Fruit fly (Drosophila melanogaster) whole organism, embryonic: ENCODE data around the gene ftz-f1.

Experiments
- Ada2b ChIP-seq: fragments of 200-800 bp; sonication (Bioruptor generic); IDR thresholded peaks from 2 replicates; pipeline ENCODE4 v1.3.6; 2022; ENCODE audit warnings: missing biosample characterization, missing genetic modification characterization
- Atf6 ChIP-seq: fragments of 200-800 bp; sonication (Bioruptor generic); IDR thresholded peaks from 2 replicates; pipeline ENCODE4 v1.3.6; 2022; ENCODE audit warnings: missing biosample characterization, missing genetic modification characterization
- Bdp1 ChIP-seq: fragments of 200-800 bp; sonication (Bioruptor generic); optimal IDR thresholded peaks from 3 replicates; lab custom pipeline; 2016; ENCODE audit warnings: missing biosample characterization, missing genetic modification characterization
- CG11085 ChIP-seq: fragments of 200-800 bp; sonication (Bioruptor generic); IDR thresholded peaks from 2 replicates; pipeline ENCODE4 v1.3.6; 2022; ENCODE audit warnings: missing biosample characterization, missing genetic modification characterization
- CG12659 ChIP-seq: fragments of 200-800 bp; sonication (Bioruptor generic); optimal IDR thresholded peaks from 3 replicates; lab custom pipeline; 2017; ENCODE audit warnings: mild to moderate bottlenecking, missing biosample characterization, missing genetic modification reagents, missing genetic modification characterization
- CG13424 ChIP-seq: fragments of 200-800 bp; sonication (Bioruptor generic); optimal IDR thresholded peaks from 2 replicates; lab custom pipeline; 2019; ENCODE audit warnings: missing biosample characterization, mild to moderate bottlenecking, missing genetic modification characterization, moderate library complexity
- CG15514 ChIP-seq: fragments of 200-800 bp; sonication (Bioruptor generic); optimal IDR thresholded peaks from 3 replicates; lab custom pipeline; 2017; ENCODE audit warnings: missing biosample characterization, missing genetic modification characterization, mild to moderate bottlenecking, moderate library complexity, missing genetic modification reagents
- CG17385 ChIP-seq: fragments of 200-800 bp; sonication (Bioruptor generic); optimal IDR thresholded peaks from 3 replicates; lab custom pipeline; 2018; ENCODE audit warnings: missing biosample characterization, mild to moderate bottlenecking, missing genetic modification characterization
- CG17829 ChIP-seq: fragments of 200-800 bp; optimal IDR thresholded peaks from 2 replicates; lab custom pipeline; 2019; ENCODE audit warnings: missing biosample characterization, mild to moderate bottlenecking, missing genetic modification characterization, moderate library complexity
- CG18764 ChIP-seq: fragments of 200-800 bp; sonication (Bioruptor generic); optimal IDR thresholded peaks from 3 replicates; lab custom pipeline; 2016; ENCODE audit warnings: missing biosample characterization, missing genetic modification characterization
- CG2199 ChIP-seq: fragments of 200-800 bp; sonication (Bioruptor generic); IDR thresholded peaks from 3 replicates; pipeline ENCODE4 v1.3.6; 2022; ENCODE audit warnings: missing biosample characterization, missing genetic modification characterization
- CG33557 ChIP-seq: fragments of 200-800 bp; sonication (Bioruptor generic); optimal IDR thresholded peaks from 2 replicates; lab custom pipeline; 2019; ENCODE audit warnings: missing biosample characterization, mild to moderate bottlenecking, missing genetic modification characterization, moderate library complexity
- CG4282 ChIP-seq: fragments of 200-800 bp; sonication (Bioruptor generic); optimal IDR thresholded peaks from 2 replicates; lab custom pipeline; 2016; ENCODE audit warnings: missing biosample characterization, missing genetic modification characterization
- CG4360 ChIP-seq: fragments of 200-800 bp; sonication (Bioruptor generic); IDR thresholded peaks from 2 replicates; pipeline ENCODE4 v1.3.6; 2022; ENCODE audit warnings: missing biosample characterization, missing genetic modification characterization
- CG8388 ChIP-seq: fragments of 200-800 bp; sonication (Bioruptor generic); optimal IDR thresholded peaks from 2 replicates; lab custom pipeline; 2019; ENCODE audit warnings: missing biosample characterization, mild to moderate bottlenecking, missing genetic modification characterization, moderate library complexity
- CG8944 ChIP-seq: fragments of 200-800 bp; sonication (Bioruptor generic); optimal IDR thresholded peaks from 3 replicates; lab custom pipeline; 2016; ENCODE audit warnings: missing biosample characterization, missing genetic modification characterization
- CG9437 ChIP-seq: fragments of 200-800 bp; sonication (Bioruptor generic); optimal IDR thresholded peaks from 2 replicates; lab custom pipeline; 2018; ENCODE audit warnings: missing biosample characterization, mild to moderate bottlenecking, missing genetic modification characterization
- D19A ChIP-seq: fragments of 200-800 bp; optimal IDR thresholded peaks from 3 replicates; lab custom pipeline; 2019; ENCODE audit warnings: missing biosample characterization, mild to moderate bottlenecking, missing genetic modification characterization, moderate library complexity
- Deaf1 ChIP-seq: fragments of 200-800 bp; optimal IDR thresholded peaks from 3 replicates; lab custom pipeline; 2019; ENCODE audit warnings: missing biosample characterization, mild to moderate bottlenecking, missing genetic modification characterization, moderate library complexity
- Drgx ChIP-seq: fragments of 200-800 bp; sonication (Bioruptor generic); IDR thresholded peaks from 2 replicates; pipeline ENCODE4 v1.3.6; 2022; ENCODE audit warnings: missing biosample characterization, missing genetic modification characterization
- Fer1 ChIP-seq: fragments of 200-800 bp; sonication (Bioruptor generic); optimal IDR thresholded peaks from 2 replicates; lab custom pipeline; 2017; ENCODE audit warnings: missing biosample characterization, mild to moderate bottlenecking, missing genetic modification characterization
- HHEX ChIP-seq: fragments of 200-800 bp; sonication (Bioruptor generic); optimal IDR thresholded peaks from 3 replicates; lab custom pipeline; 2017; ENCODE audit warnings: missing biosample characterization, mild to moderate bottlenecking, missing genetic modification characterization, missing genetic modification reagents
- Jarid2 ChIP-seq: fragments of 200-800 bp; sonication (Bioruptor generic); optimal IDR thresholded peaks from 3 replicates; lab custom pipeline; 2017; ENCODE audit warnings: mild to moderate bottlenecking, missing biosample characterization, missing genetic modification reagents, missing genetic modification characterization
- Med ChIP-seq: fragments of 200-800 bp; sonication (Bioruptor generic); peaks from one replicate; lab custom pipeline; 2016; ENCODE audit warnings: missing biosample characterization, missing genetic modification characterization, mild to moderate bottlenecking, inconsistent platforms, moderate library complexity
- Nf-YA ChIP-seq: fragments of 200-800 bp; sonication (Bioruptor generic); IDR thresholded peaks from 2 replicates; pipeline ENCODE4 v1.3.6; 2022; ENCODE audit warnings: missing biosample characterization, missing genetic modification characterization
- Nf-YC ChIP-seq: fragments of 200-800 bp; optimal IDR thresholded peaks from 3 replicates; lab custom pipeline; 2019; ENCODE audit warnings: missing biosample characterization, mild to moderate bottlenecking, missing genetic modification characterization, moderate library complexity
- Pdp1 ChIP-seq, 2 experiments: fragments of 200-800 bp; sonication (Bioruptor generic); optimal IDR thresholded peaks; 3 replicates each; lab custom pipeline; 2016; ENCODE audit warnings: missing biosample characterization in 2 of 2, missing genetic modification characterization in 2 of 2, mild to moderate bottlenecking in 1 of 2, moderate library complexity in 1 of 2
- fd64A ChIP-seq: fragments of 200-800 bp; sonication (Bioruptor generic); optimal IDR thresholded peaks from 3 replicates; lab custom pipeline; 2018; ENCODE audit warnings: missing biosample characterization, mild to moderate bottlenecking, missing genetic modification characterization
- kni ChIP-seq: fragments of 200-800 bp; sonication (Bioruptor generic); optimal IDR thresholded peaks from 3 replicates; lab custom pipeline; 2017; ENCODE audit warnings: mild to moderate bottlenecking, missing biosample characterization, missing genetic modification reagents, missing genetic modification characterization
- lmd ChIP-seq: fragments of 200-800 bp; sonication (Bioruptor generic); IDR thresholded peaks from 2 replicates; pipeline ENCODE4 v1.3.6; 2022; ENCODE audit warnings: missing biosample characterization, missing genetic modification characterization
- nom ChIP-seq: fragments of 200-800 bp; sonication (Bioruptor generic); optimal IDR thresholded peaks from 2 replicates; lab custom pipeline; 2017; ENCODE audit warnings: missing biosample characterization, missing genetic modification characterization, mild to moderate bottlenecking, moderate library complexity, missing genetic modification reagents
- psq ChIP-seq: fragments of 200-800 bp; sonication (Bioruptor generic); optimal IDR thresholded peaks from 2 replicates; lab custom pipeline; 2017; ENCODE audit warnings: missing biosample characterization, missing genetic modification characterization
- sd ChIP-seq: fragments of 200-800 bp; sonication (Bioruptor generic); optimal IDR thresholded peaks from 3 replicates; lab custom pipeline; 2018; ENCODE audit warnings: missing biosample characterization, mild to moderate bottlenecking, missing genetic modification characterization, moderate library complexity
- sens ChIP-seq: fragments of 200-800 bp; sonication (Bioruptor generic); peaks from one replicate; lab custom pipeline; 2016; ENCODE audit warnings: missing biosample characterization, missing genetic modification characterization
- slou ChIP-seq: fragments of 200-800 bp; sonication (Bioruptor generic); optimal IDR thresholded peaks from 3 replicates; lab custom pipeline; 2016; ENCODE audit warnings: missing biosample characterization, missing genetic modification characterization

Gene ftz-f1

dm6 chr3L:18819887-18820637 lies 19.0 kb upstream of the ftz-f1 start (continued):
- peak; percentile 19 for TF ChIP-seq D19A (tag; lab: Kevin White, UChicago)
- no peak for TF ChIP-seq Nf-YC (tag; lab: Kevin White, UChicago)
- peak; percentile 64 for TF ChIP-seq sd (tag; lab: Kevin White, UChicago)
- TF ChIP-seq Jarid2 = peak; percentile 57
- no peak for TF ChIP-seq fd64A (GFP tag; lab: Kevin White, UChicago)
- TF ChIP-seq, all 482 proteins: peak for 49

dm6 chr3L:18819262-18819886 lies 18.3 kb upstream of the ftz-f1 start:
- TF ChIP-seq Fer1 = no peak
- no peak for TF ChIP-seq Nf-YA (GFP tag; lab: Robert Waterston, UW)
- no peak for TF ChIP-seq CG8944 (GFP tag; lab: Kevin White, UChicago)
- TF ChIP-seq Drgx (GFP tag; lab: Robert Waterston, UW) = peak; percentile 51; the same call in 1 of the 2 replicates
- peak; percentile 41 for TF ChIP-seq kni (GFP tag; lab: Kevin White, UChicago)
- peak; percentile 25 for TF ChIP-seq Deaf1 (tag; lab: Kevin White, UChicago)
- peak; percentile 42 for TF ChIP-seq Med (GFP tag; lab: Kevin White, UChicago)
- no peak for TF ChIP-seq CG9437 (GFP tag; lab: Kevin White, UChicago)
- peak; percentile 2 for TF ChIP-seq CG17829 (tag; lab: Kevin White, UChicago)
- no peak for TF ChIP-seq HHEX (GFP tag; lab: Kevin White, UChicago)
- peak; percentile 67 for TF ChIP-seq CG18764
- no peak for TF ChIP-seq CG2199
- TF ChIP-seq CG15514 (GFP tag; lab: Kevin White, UChicago) = peak; percentile 3
- no peak for TF ChIP-seq Bdp1 (GFP tag; lab: Kevin White, UChicago)
- TF ChIP-seq psq (GFP tag; lab: Kevin White, UChicago) = peak; percentile 47
- 0 out of 2 replicates have a peak, but pooled peaks have one; percentile 10 for TF ChIP-seq Atf6 (GFP tag; lab: Robert Waterston, UW)
- TF ChIP-seq CG12659 = no peak
- TF ChIP-seq nom (GFP tag; lab: Kevin White, UChicago) = peak; percentile 71
- no peak for TF ChIP-seq CG13424 (tag; lab: Kevin White, UChicago)
- peak; percentile 94 for TF ChIP-seq CG4360 (GFP tag; lab: Robert Waterston, UW)
- no peak for TF ChIP-seq Ada2b (GFP tag; lab: Robert Waterston, UW)
- TF ChIP-seq CG11085 (GFP tag; lab: Robert Waterston, UW) = no peak
- no peak for TF ChIP-seq slou (GFP tag; lab: Kevin White, UChicago)
- peak in 1 of 2 experiments; percentile 47 for TF ChIP-seq Pdp1 (GFP tag; optimal IDR thresholded peaks at IDR 0.05; lab: Kevin White, UChicago)
- TF ChIP-seq CG8388 (GFP tag; lab: Kevin White, UChicago) = no peak
- no peak for TF ChIP-seq lmd (GFP tag; lab: Robert Waterston, UW)
- peak; percentile 0 for TF ChIP-seq CG33557 (GFP tag; lab: Kevin White, UChicago)
- peak; percentile 87 for TF ChIP-seq CG17385
- TF ChIP-seq sens (GFP tag; lab: Kevin White, UChicago) = peak; percentile 17
- TF ChIP-seq CG4282 = no peak
